Fruit fly (Drosophila melanogaster): ENCODE measurements around the gene Rpn1.

dm6 chr3L:19913328-19913936, 1.4 kb upstream of the Rpn1 start, which contains the start of gene Mtr3:
- TF ChIP-seq CG15710 (tag; optimal IDR thresholded peaks at IDR 0.05): no peak
- TF ChIP-seq CG9948 (tag; optimal IDR thresholded peaks at IDR 0.05): no peak

Data from whole organism, pupa.